Worm (Caenorhabditis elegans): ENCODE measurements around the gene K04G7.1.

DNA sequence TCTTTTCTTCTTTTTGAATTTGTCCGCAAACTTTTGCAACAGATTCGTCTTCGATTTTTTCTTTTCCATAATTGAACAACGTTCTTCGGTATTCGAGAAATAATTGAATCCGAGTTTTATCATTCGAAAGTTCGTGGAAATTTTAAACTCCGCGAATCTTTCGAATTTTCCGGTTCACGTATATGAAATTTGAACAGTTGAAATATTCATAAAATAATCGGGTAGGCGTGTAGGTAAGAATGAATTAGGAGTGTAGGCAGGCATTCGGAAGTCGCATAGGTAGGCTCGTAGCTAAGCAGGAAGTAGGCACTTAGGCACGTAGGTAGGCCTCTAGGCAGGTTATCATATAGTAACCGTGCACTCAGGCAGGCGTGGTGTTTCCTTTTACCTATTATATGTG is 24.3 kb upstream of the K04G7.1 start, which contains the start of gene B0280.11:
- no peak for TF ChIP-seq nhr-179 (tag; optimal IDR thresholded peaks at IDR 0.05)
- no peak for TF ChIP-seq gei-17 (GFP tag; optimal IDR thresholded peaks at IDR 0.05)
- TF ChIP-seq pha-4 (tag; optimal IDR thresholded peaks at IDR 0.05), result no peak
